Fruit fly (Drosophila melanogaster) whole organism, embryonic: ENCODE data around the gene stas.

Source experiments
- Aef1 ChIP-seq: fragments of 200-800 bp; sonication (Bioruptor generic); IDR thresholded peaks from 3 replicates; pipeline ENCODE4 v1.3.6; 2022; ENCODE audit warnings: missing biosample characterization, missing genetic modification characterization
- Asciz ChIP-seq: fragments of 200-800 bp; sonication (Bioruptor generic); optimal IDR thresholded peaks from 2 replicates; lab custom pipeline; 2017; ENCODE audit warnings: missing biosample characterization, mild to moderate bottlenecking, missing genetic modification characterization, missing genetic modification reagents
- Bdp1 ChIP-seq: fragments of 200-800 bp; sonication (Bioruptor generic); optimal IDR thresholded peaks from 3 replicates; lab custom pipeline; 2016; ENCODE audit warnings: missing biosample characterization, missing genetic modification characterization
- CG10147 ChIP-seq: fragments of 200-800 bp; sonication (Bioruptor generic); optimal IDR thresholded peaks from 2 replicates; lab custom pipeline; 2019; ENCODE audit warnings: missing biosample characterization, mild to moderate bottlenecking, missing genetic modification characterization, moderate library complexity
- CG10209 ChIP-seq: fragments of 200-800 bp; sonication (Bioruptor generic); optimal IDR thresholded peaks from 3 replicates; lab custom pipeline; 2017; ENCODE audit warnings: missing biosample characterization, mild to moderate bottlenecking, missing genetic modification characterization, missing genetic modification reagents
- CG10321 ChIP-seq: fragments of 200-800 bp; sonication (Bioruptor generic); IDR thresholded peaks from 2 replicates; pipeline ENCODE4 v1.3.6; 2022; ENCODE audit warnings: missing biosample characterization, missing genetic modification characterization
- CG10462 ChIP-seq: fragments of 200-800 bp; sonication (Bioruptor generic); optimal IDR thresholded peaks from 2 replicates; lab custom pipeline; 2016; ENCODE audit warnings: missing biosample characterization, missing genetic modification characterization
- CG10565 ChIP-seq: fragments of 200-800 bp; sonication (Bioruptor generic); optimal IDR thresholded peaks from 3 replicates; lab custom pipeline; 2016; ENCODE audit warnings: missing biosample characterization, mild to moderate bottlenecking, missing genetic modification characterization
- CG11695 ChIP-seq: fragments of 200-800 bp; sonication (Bioruptor generic); IDR thresholded peaks from 3 replicates; pipeline ENCODE4 v1.3.6; 2022; ENCODE audit warnings: missing biosample characterization, missing genetic modification characterization
- CG15011 ChIP-seq: fragments of 200-800 bp; sonication (Bioruptor generic); optimal IDR thresholded peaks from 3 replicates; lab custom pipeline; 2018; ENCODE audit warnings: missing biosample characterization, mild to moderate bottlenecking, missing genetic modification characterization
- CG1529 ChIP-seq: fragments of 200-800 bp; sonication (Bioruptor generic); optimal IDR thresholded peaks from 3 replicates; lab custom pipeline; 2018; ENCODE audit warnings: missing biosample characterization, missing genetic modification characterization
- CG17829 ChIP-seq: fragments of 200-800 bp; optimal IDR thresholded peaks from 2 replicates; lab custom pipeline; 2019; ENCODE audit warnings: missing biosample characterization, mild to moderate bottlenecking, missing genetic modification characterization, moderate library complexity
- CG17912 ChIP-seq: fragments of 200-800 bp; sonication (Bioruptor generic); optimal IDR thresholded peaks from 2 replicates; lab custom pipeline; 2018; ENCODE audit warnings: missing biosample characterization, mild to moderate bottlenecking, missing genetic modification characterization
- CG2875 ChIP-seq: fragments of 200-800 bp; sonication (Bioruptor generic); optimal IDR thresholded peaks from 2 replicates; lab custom pipeline; 2017; ENCODE audit warnings: missing biosample characterization, mild to moderate bottlenecking, missing genetic modification characterization, missing genetic modification reagents
- CG31388 ChIP-seq: fragments of 200-800 bp; sonication (Bioruptor generic); optimal IDR thresholded peaks from 2 replicates; lab custom pipeline; 2016; ENCODE audit warnings: missing biosample characterization, missing genetic modification characterization
- CG34422 ChIP-seq: fragments of 200-800 bp; sonication (Bioruptor generic); IDR thresholded peaks from 3 replicates; pipeline ENCODE4 v1.3.6; 2022; ENCODE audit warnings: missing biosample characterization, missing genetic modification characterization
- CG4424 ChIP-seq: fragments of 200-800 bp; sonication (Bioruptor generic); optimal IDR thresholded peaks from 3 replicates; lab custom pipeline; 2016; ENCODE audit warnings: missing biosample characterization, missing genetic modification characterization
- CG4820 ChIP-seq: fragments of 200-800 bp; sonication (Bioruptor generic); optimal IDR thresholded peaks from 3 replicates; lab custom pipeline; 2016; ENCODE audit warnings: missing biosample characterization, missing genetic modification characterization
- CG6272 ChIP-seq: fragments of 200-800 bp; sonication (Bioruptor generic); IDR thresholded peaks from 2 replicates; pipeline ENCODE4 v1.3.6; 2022; ENCODE audit warnings: missing biosample characterization, missing genetic modification characterization
- CG6854 ChIP-seq: fragments of 200-800 bp; sonication (Bioruptor generic); optimal IDR thresholded peaks from 3 replicates; lab custom pipeline; 2017; ENCODE audit warnings: missing biosample characterization, mild to moderate bottlenecking, missing genetic modification characterization
- CG7556 ChIP-seq: fragments of 200-800 bp; sonication (Bioruptor generic); optimal IDR thresholded peaks from 2 replicates; lab custom pipeline; 2017; ENCODE audit warnings: missing biosample characterization, mild to moderate bottlenecking, missing genetic modification characterization
- CG7786 ChIP-seq: fragments of 200-800 bp; sonication (Bioruptor generic); optimal IDR thresholded peaks from 2 replicates; lab custom pipeline; 2016; ENCODE audit warnings: missing biosample characterization, missing genetic modification characterization
- CG7928 ChIP-seq: fragments of 200-800 bp; sonication (Bioruptor generic); optimal IDR thresholded peaks from 2 replicates; lab custom pipeline; 2017; ENCODE audit warnings: missing biosample characterization, mild to moderate bottlenecking, missing genetic modification characterization
- D19A ChIP-seq: fragments of 200-800 bp; optimal IDR thresholded peaks from 3 replicates; lab custom pipeline; 2019; ENCODE audit warnings: missing biosample characterization, mild to moderate bottlenecking, missing genetic modification characterization, moderate library complexity
- HLH54F ChIP-seq: fragments of 200-800 bp; sonication (Bioruptor generic); optimal IDR thresholded peaks from 3 replicates; lab custom pipeline; 2016; ENCODE audit warnings: missing biosample characterization, missing genetic modification characterization
- Hand ChIP-seq: fragments of 200-800 bp; sonication (Bioruptor generic); optimal IDR thresholded peaks from 2 replicates; lab custom pipeline; 2017; ENCODE audit warnings: mild to moderate bottlenecking, missing biosample characterization, missing genetic modification reagents, missing genetic modification characterization
- Hey ChIP-seq: fragments of 200-800 bp; sonication (Bioruptor generic); optimal IDR thresholded peaks from 3 replicates; lab custom pipeline; 2018; ENCODE audit warnings: missing biosample characterization, mild to moderate bottlenecking, missing genetic modification characterization
- Hmx ChIP-seq: fragments of 200-800 bp; sonication (Bioruptor generic); optimal IDR thresholded peaks from 2 replicates; lab custom pipeline; 2016; ENCODE audit warnings: missing biosample characterization, missing genetic modification characterization
- Hr78 ChIP-seq, 2 experiments: fragments of 200-800 bp in 1 of 2; fragments of >200 bp in 1 of 2; sonication (Bioruptor generic) in 1 of 2; optimal IDR thresholded peaks; 2 replicates each; lab custom pipeline; 2017 to 2019; ENCODE audit warnings: missing biosample characterization in 2 of 2, missing genetic modification characterization in 2 of 2, mild to moderate bottlenecking in 1 of 2, moderate library complexity in 1 of 2
- Lim3 ChIP-seq: fragments of 200-800 bp; sonication (Bioruptor generic); IDR thresholded peaks from 2 replicates; pipeline ENCODE4 v1.3.6; 2022; ENCODE audit warnings: missing biosample characterization, missing genetic modification characterization
- NK7.1 ChIP-seq: fragments of 200-800 bp; sonication (Bioruptor generic); optimal IDR thresholded peaks from 3 replicates; lab custom pipeline; 2016; ENCODE audit warnings: missing biosample characterization, missing genetic modification characterization
- Nf-YB ChIP-seq: fragments of 200-800 bp; sonication (Bioruptor generic); optimal IDR thresholded peaks from 3 replicates; lab custom pipeline; 2019; ENCODE audit warnings: missing biosample characterization, mild to moderate bottlenecking, missing genetic modification characterization, moderate library complexity
- Opbp ChIP-seq: fragments of 200-800 bp; sonication (Bioruptor generic); IDR thresholded peaks from 3 replicates; pipeline ENCODE4 v1.3.6; 2022; ENCODE audit warnings: missing biosample characterization, missing genetic modification characterization; ENCODE audit not compliant: partially characterized antibody
- ap ChIP-seq: fragments of 200-800 bp; sonication (Bioruptor generic); IDR thresholded peaks from 2 replicates; pipeline ENCODE4 v1.3.6; 2022; ENCODE audit warnings: missing biosample characterization, missing genetic modification characterization
- da ChIP-seq: fragments of 200-800 bp; sonication (Bioruptor generic); optimal IDR thresholded peaks from 2 replicates; lab custom pipeline; 2016; ENCODE audit warnings: missing biosample characterization, missing genetic modification characterization
- dati ChIP-seq: fragments of 200-800 bp; sonication (Bioruptor generic); IDR thresholded peaks from 2 replicates; pipeline ENCODE4 v1.3.6; 2022; ENCODE audit warnings: missing biosample characterization, missing genetic modification characterization
- ftz-f1 ChIP-seq: fragments of 200-800 bp; sonication (Bioruptor generic); optimal IDR thresholded peaks from 2 replicates; lab custom pipeline; 2016; ENCODE audit warnings: missing biosample characterization, missing genetic modification characterization
- grn ChIP-seq: fragments of 200-800 bp; sonication (Bioruptor generic); optimal IDR thresholded peaks from 3 replicates; lab custom pipeline; 2017; ENCODE audit warnings: missing biosample characterization, missing genetic modification characterization
- gro ChIP-seq: fragments of 200-800 bp; sonication (Bioruptor generic); optimal IDR thresholded peaks from 2 replicates; lab custom pipeline; 2016; ENCODE audit warnings: missing biosample characterization, missing genetic modification characterization
- lov ChIP-seq, 2 experiments: fragments of 200-800 bp in 1 of 2; fragments of >200 bp in 1 of 2; sonication (Bioruptor generic) in 1 of 2; IDR thresholded peaks in 1 of 2; optimal IDR thresholded peaks in 1 of 2; 2 replicates in 1 of 2; 3 replicates in 1 of 2; pipeline versions ENCODE4 v1.3.6 to Lab custom; 2017 to 2022; ENCODE audit warnings: missing biosample characterization in 1 of 2, missing genetic modification characterization in 1 of 2
- mam ChIP-seq: fragments of 200-800 bp; sonication (Bioruptor generic); optimal IDR thresholded peaks from 3 replicates; lab custom pipeline; 2016; ENCODE audit warnings: missing biosample characterization, missing genetic modification characterization
- oc ChIP-seq: fragments of 200-800 bp; sonication (Bioruptor generic); optimal IDR thresholded peaks from 2 replicates; lab custom pipeline; 2018; ENCODE audit warnings: missing biosample characterization, mild to moderate bottlenecking, missing genetic modification characterization, moderate library complexity
- peb ChIP-seq: fragments of 200-800 bp; sonication (Bioruptor generic); IDR thresholded peaks from 2 replicates; pipeline ENCODE4 v1.3.6; 2022; ENCODE audit warnings: missing biosample characterization, missing genetic modification characterization
- sc ChIP-seq, 3 experiments: fragments of >200 bp in 2 of 3; fragments of 200-800 bp in 1 of 3; sonication (Bioruptor generic) in 1 of 3; optimal IDR thresholded peaks; 2 replicates in 2 of 3; 3 replicates in 1 of 3; lab custom pipeline; 2017; ENCODE audit warnings: mild to moderate bottlenecking in 1 of 3, missing biosample characterization in 1 of 3, missing genetic modification characterization in 1 of 3, missing genetic modification reagents in 1 of 3
- sens ChIP-seq: fragments of 200-800 bp; sonication (Bioruptor generic); peaks from one replicate; lab custom pipeline; 2016; ENCODE audit warnings: missing biosample characterization, missing genetic modification characterization
- seq ChIP-seq: fragments of 200-800 bp; sonication (Bioruptor generic); IDR thresholded peaks from 2 replicates; pipeline ENCODE4 v1.3.6; 2022; ENCODE audit warnings: missing biosample characterization, missing genetic modification characterization
- slou ChIP-seq: fragments of 200-800 bp; sonication (Bioruptor generic); optimal IDR thresholded peaks from 3 replicates; lab custom pipeline; 2016; ENCODE audit warnings: missing biosample characterization, missing genetic modification characterization
- tx ChIP-seq: fragments of 200-800 bp; sonication (Bioruptor generic); optimal IDR thresholded peaks from 2 replicates; lab custom pipeline; 2016; ENCODE audit warnings: missing biosample characterization, missing genetic modification characterization
- z ChIP-seq: fragments of 200-800 bp; sonication (Bioruptor generic); IDR thresholded peaks from 3 replicates; pipeline ENCODE4 v1.3.6; 2022; ENCODE audit warnings: missing biosample characterization, missing genetic modification characterization

Gene stas

dm6 chrX:17658207-17659118 lies 30.8 kb upstream of the stas start (continued):
- TF ChIP-seq CG6854 (GFP tag; lab: Kevin White, UChicago) (no peak), CG1529 (GFP tag; lab: Kevin White, UChicago) (no peak), peb (no peak), Hey (tag; lab: Kevin White, UChicago) (no peak), CG2875 (no peak), CG11695 (GFP tag; lab: Robert Waterston, UW) (no peak), sens (GFP tag; lab: Kevin White, UChicago) (peak; percentile 80), ap (GFP tag; lab: Robert Waterston, UW) (no peak), CG4820 (GFP tag; lab: Kevin White, UChicago) (no peak), Nf-YB (GFP tag; lab: Kevin White, UChicago) (no peak), CG10147 (GFP tag; lab: Kevin White, UChicago) (no peak), Aef1 (GFP tag; lab: Robert Waterston, UW) (no peak), slou (no peak), CG10209 (GFP tag; lab: Kevin White, UChicago) (no peak), ftz-f1 (no peak), CG7556 (no peak), CG10321 (GFP tag; lab: Robert Waterston, UW) (peak; percentile 36; the same call in 1 of the 2 replicates), Hand (GFP tag; lab: Kevin White, UChicago) (no peak), tx (GFP tag; lab: Kevin White, UChicago) (no peak), CG17829 (tag; lab: Kevin White, UChicago) (no peak), mam (no peak), Lim3 (GFP tag; lab: Robert Waterston, UW) (no peak), gro (no peak), lov (optimal IDR thresholded peaks at IDR 0.05; lab: Kevin White, UChicago) (no peak), lov (GFP tag; IDR thresholded peaks at IDR 0.05; lab: Robert Waterston, UW) (no peak), dati (GFP tag; lab: Robert Waterston, UW) (no peak), da (no peak), CG6272 (GFP tag; lab: Robert Waterston, UW) (no peak), NK7.1 (GFP tag; lab: Kevin White, UChicago) (no peak), Hmx (GFP tag; lab: Kevin White, UChicago) (no peak), CG7786 (GFP tag; lab: Kevin White, UChicago) (no peak), CG10565 (GFP tag; lab: Kevin White, UChicago) (no peak), grn (GFP tag; lab: Kevin White, UChicago) (no peak), z (0 out of 3 replicates have a peak, but pooled peaks have one; percentile 8), Hr78 (GFP tag; optimal IDR thresholded peaks at IDR 0.05; lab: Kevin White, UChicago) (peak in 1 of 2 experiments; percentile 98), sc (optimal IDR thresholded peaks at IDR 0.05; lab: Kevin White, UChicago) (no peak), sc (GFP tag; optimal IDR thresholded peaks at IDR 0.05; lab: Kevin White, UChicago) (no peak), CG17912 (GFP tag; lab: Kevin White, UChicago) (no peak), Bdp1 (no peak), seq (GFP tag; lab: Robert Waterston, UW) (peak; percentile 80), Opbp (no peak), CG10462 (GFP tag; lab: Kevin White, UChicago) (no peak), Asciz (GFP tag; lab: Kevin White, UChicago) (no peak), HLH54F (GFP tag; lab: Kevin White, UChicago) (no peak), CG4424 (GFP tag; lab: Kevin White, UChicago) (no peak), CG34422 (GFP tag; lab: Robert Waterston, UW) (no peak), CG15011 (no peak), D19A (no peak), CG7928 (no peak), CG31388 (no peak), oc (tag; lab: Kevin White, UChicago) (peak; percentile 30)
